Worm (Caenorhabditis elegans): ENCODE data around the gene F33G12.7.

Gene F33G12.7

ce11 chrII:5040631-5041156, at the start of gene F33G12.7:
F33G12.7 (minus strand) TSS chrII:5040681.
- TF ChIP-seq elt-2 (tag; optimal IDR thresholded peaks at IDR 0.05): peak; percentile 62
- TF ChIP-seq ref-2 (tag; optimal IDR thresholded peaks at IDR 0.05): no peak

- TF ChIP-seq nfya-1 (tag; optimal IDR thresholded peaks at IDR 0.05): no peak
- TF ChIP-seq ceh-19 (GFP tag; optimal IDR thresholded peaks at IDR 0.05): no peak
- no peak for TF ChIP-seq ceh-14 (tag; optimal IDR thresholded peaks at IDR 0.05)
Observed at ce11 chrII:5086143-5086542, 45.7 kb upstream of the F33G12.7 start.

ce11 chrII:5085450-5085849, 45.0 kb upstream of the F33G12.7 start, which contains the start of gene txt-9:
txt-9 (plus strand) TSS chrII:5085785.
- TF ChIP-seq unc-42 (tag; optimal IDR thresholded peaks at IDR 0.05) (no peak), sox-2 (GFP tag; IDR thresholded peaks at IDR 0.05) (no peak), K02D7.2 (tag; optimal IDR thresholded peaks at IDR 0.05) (no peak), ceh-45 (GFP tag; IDR thresholded peaks at IDR 0.05) (no peak), dve-1 (tag; optimal IDR thresholded peaks at IDR 0.05) (no peak), ceh-30 (tag; optimal IDR thresholded peaks at IDR 0.05) (no peak), eyg-1 (tag; optimal IDR thresholded peaks at IDR 0.05) (no peak), ceh-48 (tag; optimal IDR thresholded peaks at IDR 0.05) (no peak), ceh-19 (GFP tag; optimal IDR thresholded peaks at IDR 0.05) (no peak), ahr-1 (tag; optimal IDR thresholded peaks at IDR 0.05) (no peak), npax-4 (tag; optimal IDR thresholded peaks at IDR 0.05) (no peak), pag-3 (tag; optimal IDR thresholded peaks at IDR 0.05; ENCODE audit: borderline replicate concordance) (no peak), fkh-10 (GFP tag; optimal IDR thresholded peaks at IDR 0.05) (no peak), T23F11.4 (GFP tag; optimal IDR thresholded peaks at IDR 0.05) (no peak), ceh-24 (tag; optimal IDR thresholded peaks at IDR 0.05) (no peak), dmd-4 (tag; optimal IDR thresholded peaks at IDR 0.05; ENCODE audit: borderline replicate concordance) (no peak)

- TF ChIP-seq elt-2 (tag; optimal IDR thresholded peaks at IDR 0.05) (peak; percentile 49), sox-4 (tag; optimal IDR thresholded peaks at IDR 0.05) (no peak), unc-42 (tag; optimal IDR thresholded peaks at IDR 0.05) (no peak)
Observed at ce11 chrII:5084225-5084624, 43.7 kb upstream of the F33G12.7 start.

- TF ChIP-seq K09A11.1 (tag; optimal IDR thresholded peaks at IDR 0.05; ENCODE audit: insufficient read depth): no peak
- no peak for TF ChIP-seq ceh-24 (tag; optimal IDR thresholded peaks at IDR 0.05)
- TF ChIP-seq C38D4.7 (GFP tag; optimal IDR thresholded peaks at IDR 0.05): no peak
- no peak for TF ChIP-seq C08G9.2 (tag; optimal IDR thresholded peaks at IDR 0.05)
- no peak for TF ChIP-seq rnt-1 (tag; optimal IDR thresholded peaks at IDR 0.05)
- TF ChIP-seq syd-9 (tag; optimal IDR thresholded peaks at IDR 0.05): no peak
Observed at ce11 chrII:5083341-5083740, 42.9 kb upstream of the F33G12.7 start, which contains the start of gene C04G6.4. C04G6.4 (minus strand) TSS chrII:5083441.

- TF ChIP-seq pax-1 (tag; optimal IDR thresholded peaks at IDR 0.05) (peak; percentile 86), unc-55 (GFP tag; optimal IDR thresholded peaks at IDR 0.05) (peak; percentile 41), ceh-6 (GFP tag; optimal IDR thresholded peaks at IDR 0.05) (no peak), ceh-48 (tag; optimal IDR thresholded peaks at IDR 0.05) (peak; percentile 25), tbx-2 (tag; optimal IDR thresholded peaks at IDR 0.05) (peak; percentile 32), nfya-1 (tag; optimal IDR thresholded peaks at IDR 0.05) (peak; percentile 39), hlh-30 (tag; optimal IDR thresholded peaks at IDR 0.05; ENCODE audit: insufficient read depth) (peak; percentile 52), unc-42 (tag; optimal IDR thresholded peaks at IDR 0.05) (peak; percentile 65), mec-3 (tag; optimal IDR thresholded peaks at IDR 0.05; ENCODE audit: borderline replicate concordance) (no peak)
Observed at ce11 chrII:5081124-5081913, 40.8 kb upstream of the F33G12.7 start, which contains the start of gene dsh-2. dsh-2 (minus strand) TSS chrII:5081174.
